Worm (Caenorhabditis elegans): ENCODE measurements around the gene Y24D9A.6.
A peak's percentile ranks its signal among the peaks of the same experiment; 100 is the strongest.

The Y24D9A.6 gene

DNA sequence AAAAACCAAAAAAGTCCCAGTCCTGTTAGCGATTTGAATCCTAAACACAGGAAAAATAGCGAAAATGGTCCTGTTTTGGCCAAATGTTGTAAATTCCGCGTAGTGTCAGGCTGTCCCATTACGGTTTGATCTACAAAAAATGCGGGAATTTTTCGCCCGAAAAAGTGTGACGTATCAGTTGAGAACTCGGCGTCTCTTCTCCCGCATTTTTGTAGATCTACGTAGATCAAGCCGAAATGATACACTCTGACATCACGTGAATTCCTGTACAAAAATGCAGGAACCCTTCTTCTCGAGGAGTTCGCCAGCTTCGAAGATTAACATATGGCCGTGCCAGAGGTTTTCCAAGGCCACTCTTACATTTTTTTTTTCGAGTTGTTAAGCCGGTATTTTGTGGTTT lies 4.6 kb downstream of the Y24D9A.6 start:
- TF ChIP-seq ets-7 (tag; optimal IDR thresholded peaks at IDR 0.05) (no peak), pes-1 (GFP tag; IDR thresholded peaks at IDR 0.05) (no peak), ama-1 (optimal IDR thresholded peaks at IDR 0.05) (no peak)

DNA sequence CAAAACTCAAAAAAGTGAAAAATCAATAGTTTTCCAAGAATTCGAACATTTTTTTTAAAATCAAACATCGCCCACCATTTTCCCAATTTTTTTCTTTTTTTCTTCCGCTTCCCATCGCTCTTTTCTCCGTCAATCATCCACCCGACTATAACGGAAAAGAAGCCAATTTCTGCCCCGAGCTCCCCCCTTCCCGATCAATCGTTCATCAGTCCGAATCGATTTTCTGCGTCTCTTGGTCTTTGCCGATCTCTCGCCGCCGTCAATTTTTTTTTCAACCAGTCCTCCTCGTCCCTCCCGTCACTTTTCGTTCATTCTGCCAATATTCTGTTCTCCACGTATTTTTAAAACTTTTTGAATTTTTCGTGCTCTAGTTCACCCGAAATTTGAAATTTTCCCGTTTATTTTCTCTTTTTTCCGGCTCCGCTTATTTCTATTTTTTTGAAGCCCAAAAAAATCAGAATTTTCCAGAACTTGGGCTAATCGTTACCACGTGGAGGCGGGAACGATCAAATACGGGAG lies 6.2 kb downstream of the Y24D9A.6 start, which contains the start of gene ell-1:
Gene ell-1 (plus strand): TSS at position 469 of the 519 bp plus-strand sequence.
- TF ChIP-seq B0310.2 (tag; optimal IDR thresholded peaks at IDR 0.05) (no peak), flt-1 (GFP tag; IDR thresholded peaks at IDR 0.05) (no peak), hmg-4 (GFP tag; optimal IDR thresholded peaks at IDR 0.05) (no peak), scrt-1 (GFP tag; IDR thresholded peaks at IDR 0.05) (no peak), ceh-36 (tag; optimal IDR thresholded peaks at IDR 0.05) (no peak), ama-1 (optimal IDR thresholded peaks at IDR 0.05) (no peak), hnd-1 (tag; optimal IDR thresholded peaks at IDR 0.05) (no peak), aly-1 (tag; optimal IDR thresholded peaks at IDR 0.05) (no peak)

DNA sequence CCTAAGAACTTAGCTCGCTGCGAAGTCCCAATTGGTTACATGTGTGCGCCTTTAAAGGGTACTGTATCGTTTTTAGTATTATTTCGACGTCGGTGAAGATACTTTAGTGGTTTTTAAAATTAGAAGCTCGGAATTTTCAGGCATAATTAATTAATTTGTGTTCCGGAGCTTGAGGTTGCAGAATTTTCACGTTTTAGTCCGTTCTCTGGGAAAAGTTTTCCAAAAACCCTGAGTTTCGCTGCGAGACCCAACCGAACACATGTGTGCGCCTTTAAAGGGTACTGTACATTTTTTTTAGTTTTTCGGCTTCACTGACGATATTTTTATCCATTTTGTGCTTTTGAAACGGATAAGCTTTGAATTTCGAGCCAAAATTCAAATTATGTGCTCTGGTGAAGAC lies 6.7 kb downstream of the Y24D9A.6 start:
- TF ChIP-seq hmbx-1 (tag; optimal IDR thresholded peaks at IDR 0.05), result no peak
- TF ChIP-seq hnd-1 (tag; optimal IDR thresholded peaks at IDR 0.05), result no peak
- TF ChIP-seq tbx-11 (GFP tag; IDR thresholded peaks at IDR 0.05), result no peak
- no peak for TF ChIP-seq ceh-36 (tag; optimal IDR thresholded peaks at IDR 0.05)
- no peak for TF ChIP-seq ets-7 (tag; optimal IDR thresholded peaks at IDR 0.05)
- TF ChIP-seq scrt-1 (GFP tag; IDR thresholded peaks at IDR 0.05), result no peak
- TF ChIP-seq hmg-4 (GFP tag; optimal IDR thresholded peaks at IDR 0.05), result no peak
- TF ChIP-seq tbx-37 (GFP tag; conservative IDR thresholded peaks at IDR 0.05), result no peak
- no peak for TF ChIP-seq B0310.2 (tag; optimal IDR thresholded peaks at IDR 0.05)
- TF ChIP-seq sea-1 (GFP tag; conservative IDR thresholded peaks at IDR 0.05), result no peak
- no peak for TF ChIP-seq ama-1 (optimal IDR thresholded peaks at IDR 0.05)
- TF ChIP-seq ceh-13 (GFP tag; optimal IDR thresholded peaks at IDR 0.05), result no peak
- TF ChIP-seq aly-1 (tag; optimal IDR thresholded peaks at IDR 0.05), result no peak
- TF ChIP-seq tra-4 (tag; optimal IDR thresholded peaks at IDR 0.05), result no peak
- no peak for TF ChIP-seq F13C5.2 (tag; optimal IDR thresholded peaks at IDR 0.05)
- no peak for TF ChIP-seq pes-1 (GFP tag; IDR thresholded peaks at IDR 0.05)

DNA sequence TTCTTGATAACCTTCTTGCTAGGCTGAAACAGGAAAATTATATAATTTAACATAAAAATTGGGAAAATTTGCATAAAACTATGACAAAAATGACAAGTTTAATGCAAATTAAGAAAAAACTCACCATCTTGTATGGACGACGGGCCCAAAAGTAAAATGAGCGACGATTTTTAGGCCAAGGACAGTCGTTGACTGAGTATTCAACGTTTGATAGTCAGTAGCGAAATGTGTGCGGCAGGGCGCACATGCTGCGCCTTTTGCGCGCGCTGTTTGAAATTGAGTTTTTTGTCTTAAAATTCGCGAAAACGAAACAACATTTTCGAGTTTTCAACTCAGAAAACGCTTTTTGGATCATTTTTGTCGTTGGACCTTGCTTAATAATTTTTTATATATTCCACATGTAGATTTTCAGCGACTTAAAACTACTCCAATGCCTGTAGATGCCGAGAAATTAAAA lies 9.7 kb downstream of the Y24D9A.6 start, which contains the start of the genes rpl-7A and set-21:
Gene rpl-7A (minus strand): TSS at position 153 of the 457 bp plus-strand sequence.
Gene set-21 (plus strand): TSS at position 407 of the 457 bp plus-strand sequence.
- TF ChIP-seq tbx-11 (GFP tag; IDR thresholded peaks at IDR 0.05), result no peak
- 0 out of 2 replicates have a peak, but pooled peaks have one; percentile 28 for TF ChIP-seq scrt-1 (GFP tag; IDR thresholded peaks at IDR 0.05)
- peak; percentile 74 for TF ChIP-seq pes-1 (GFP tag; IDR thresholded peaks at IDR 0.05)
- no peak for TF ChIP-seq tra-4 (tag; optimal IDR thresholded peaks at IDR 0.05)
- TF ChIP-seq tbx-37 (GFP tag; conservative IDR thresholded peaks at IDR 0.05), result peak; percentile 51
- no peak for TF ChIP-seq aly-1 (tag; optimal IDR thresholded peaks at IDR 0.05)
- no peak for TF ChIP-seq ceh-36 (tag; optimal IDR thresholded peaks at IDR 0.05)
- TF ChIP-seq hmg-4 (GFP tag; optimal IDR thresholded peaks at IDR 0.05), result peak; percentile 57
- no peak for TF ChIP-seq ceh-13 (GFP tag; optimal IDR thresholded peaks at IDR 0.05)
- TF ChIP-seq ets-7 (tag; optimal IDR thresholded peaks at IDR 0.05), result no peak
- TF ChIP-seq hnd-1 (tag; optimal IDR thresholded peaks at IDR 0.05), result no peak
- TF ChIP-seq sea-1 (GFP tag; conservative IDR thresholded peaks at IDR 0.05), result peak; percentile 74; the same call in 1 of the 2 replicates
- TF ChIP-seq flt-1 (GFP tag; IDR thresholded peaks at IDR 0.05), result peak; percentile 52
- no peak for TF ChIP-seq hmbx-1 (tag; optimal IDR thresholded peaks at IDR 0.05)
- peak; percentile 86 for TF ChIP-seq F13C5.2 (tag; optimal IDR thresholded peaks at IDR 0.05)
- TF ChIP-seq B0310.2 (tag; optimal IDR thresholded peaks at IDR 0.05), result peak; percentile 18
- no peak for TF ChIP-seq ama-1 (optimal IDR thresholded peaks at IDR 0.05)

DNA sequence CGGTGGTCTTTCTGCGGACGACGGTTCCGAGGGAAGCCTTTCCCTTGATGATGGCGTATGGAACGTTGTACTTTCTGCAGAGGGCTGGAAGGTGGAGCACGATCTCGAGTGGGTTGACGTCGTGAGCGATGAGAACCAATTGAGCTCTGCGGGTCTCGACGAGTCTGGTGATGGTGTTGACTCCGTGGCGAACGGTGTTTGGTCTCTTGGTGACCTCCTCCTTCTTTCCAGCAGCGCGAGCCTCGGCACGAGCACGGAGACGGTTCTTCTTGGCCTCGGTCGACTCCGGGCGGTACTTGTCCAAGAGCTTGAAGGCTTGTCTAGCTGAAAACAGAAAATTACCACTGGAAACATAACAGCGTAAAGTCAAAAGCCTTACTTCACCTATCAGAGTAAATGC lies 10.8 kb downstream of the Y24D9A.6 start:
- 0 out of 2 replicates have a peak, but pooled peaks have one; percentile 9 for TF ChIP-seq sea-1 (GFP tag; conservative IDR thresholded peaks at IDR 0.05)

DNA sequence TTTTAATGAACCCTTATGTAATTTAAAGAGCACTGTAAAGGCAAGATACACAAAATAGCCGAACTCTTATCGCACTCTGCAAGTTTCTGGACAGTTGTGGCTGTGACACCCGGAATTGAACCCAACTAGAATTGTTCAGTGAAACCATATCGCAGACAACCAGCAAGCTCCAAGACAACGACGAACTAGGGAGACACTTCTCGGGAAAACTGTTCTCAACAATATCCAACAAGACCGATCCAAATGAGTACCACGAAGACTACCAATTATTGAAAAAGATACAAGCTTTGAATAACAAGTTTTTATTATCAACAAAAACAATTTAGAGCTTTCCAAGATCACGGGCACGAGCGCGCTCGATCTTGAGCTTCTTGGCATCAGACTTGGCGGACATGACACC lies 11.3 kb downstream of the Y24D9A.6 start:
- TF ChIP-seq ama-1 (optimal IDR thresholded peaks at IDR 0.05), result peak; percentile 2

DNA sequence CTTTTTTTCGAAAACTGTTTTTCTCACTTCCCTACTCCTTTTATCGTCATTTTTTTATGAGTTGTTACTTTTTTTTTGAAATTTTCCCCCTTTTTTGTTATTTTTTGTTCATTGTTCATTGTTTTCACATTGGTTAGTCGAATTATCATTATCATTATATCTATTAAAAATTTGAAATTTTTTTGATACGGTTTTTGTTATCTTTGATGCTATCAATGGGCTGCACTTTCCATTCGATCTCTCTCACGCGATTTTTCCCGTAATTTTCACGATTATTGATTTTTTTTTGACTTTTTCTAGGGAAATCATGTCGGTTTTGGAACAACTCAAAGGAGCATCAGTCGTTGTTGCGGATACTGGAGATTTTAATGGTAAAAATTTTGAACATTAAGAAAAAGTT lies 13.8 kb downstream of the Y24D9A.6 start, which contains the start of gene tald-1:
Gene tald-1 (plus strand): TSS at position 301 of the 400 bp plus-strand sequence.
- no peak for TF ChIP-seq ets-7 (tag; optimal IDR thresholded peaks at IDR 0.05)
- no peak for TF ChIP-seq aly-1 (tag; optimal IDR thresholded peaks at IDR 0.05)
- TF ChIP-seq flt-1 (GFP tag; IDR thresholded peaks at IDR 0.05), result no peak
- TF ChIP-seq tbx-37 (GFP tag; conservative IDR thresholded peaks at IDR 0.05), result no peak
- TF ChIP-seq ceh-36 (tag; optimal IDR thresholded peaks at IDR 0.05), result no peak
- TF ChIP-seq pes-1 (GFP tag; IDR thresholded peaks at IDR 0.05), result no peak
- no peak for TF ChIP-seq hmg-4 (GFP tag; optimal IDR thresholded peaks at IDR 0.05)
- no peak for TF ChIP-seq ama-1 (optimal IDR thresholded peaks at IDR 0.05)
- TF ChIP-seq F13C5.2 (tag; optimal IDR thresholded peaks at IDR 0.05), result no peak
- no peak for TF ChIP-seq sea-1 (GFP tag; conservative IDR thresholded peaks at IDR 0.05)
- no peak for TF ChIP-seq ceh-13 (GFP tag; optimal IDR thresholded peaks at IDR 0.05)
- TF ChIP-seq hnd-1 (tag; optimal IDR thresholded peaks at IDR 0.05), result no peak
- no peak for TF ChIP-seq tra-4 (tag; optimal IDR thresholded peaks at IDR 0.05)
- no peak for TF ChIP-seq hmbx-1 (tag; optimal IDR thresholded peaks at IDR 0.05)
- TF ChIP-seq B0310.2 (tag; optimal IDR thresholded peaks at IDR 0.05), result no peak
- no peak for TF ChIP-seq tbx-11 (GFP tag; IDR thresholded peaks at IDR 0.05)
- no peak for TF ChIP-seq scrt-1 (GFP tag; IDR thresholded peaks at IDR 0.05)

DNA sequence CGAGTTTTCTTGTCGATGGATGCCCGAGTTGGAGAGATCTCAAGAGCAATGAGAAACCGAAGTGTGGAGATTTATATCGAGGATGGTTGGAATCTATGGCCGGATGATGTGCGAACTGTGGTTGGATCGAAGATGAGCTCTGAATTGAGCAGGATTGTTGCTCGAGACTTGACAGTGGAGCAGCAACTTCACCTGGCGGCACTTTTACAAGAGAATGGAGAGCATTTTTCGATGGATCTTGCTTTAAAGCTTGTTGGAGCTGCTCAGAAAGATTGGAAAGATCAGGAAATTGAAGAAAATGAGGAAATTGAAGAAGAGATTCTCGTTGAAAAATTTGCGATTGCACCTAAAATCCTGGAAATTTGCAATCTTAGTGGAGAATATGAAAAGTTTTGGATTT lies 31.1 kb downstream of the Y24D9A.6 start:
- TF ChIP-seq F13C5.2 (tag; optimal IDR thresholded peaks at IDR 0.05) (no peak), scrt-1 (GFP tag; IDR thresholded peaks at IDR 0.05) (no peak), pes-1 (GFP tag; IDR thresholded peaks at IDR 0.05) (no peak), sea-1 (GFP tag; conservative IDR thresholded peaks at IDR 0.05) (no peak), ets-7 (tag; optimal IDR thresholded peaks at IDR 0.05) (no peak), tbx-11 (GFP tag; IDR thresholded peaks at IDR 0.05) (no peak)
